Worm (Caenorhabditis elegans) whole organism, dauer: ENCODE results near the gene Y55F3AR.2.

Experiments
- unc-62 ChIP-seq: sonication (generic microtip); optimal IDR thresholded peaks from 2 replicates; lab custom pipeline; 2017; ENCODE audit warnings: missing biosample characterization, missing genetic modification reagents, missing genetic modification characterization

Gene Y55F3AR.2

ce11 chrIV:1074069-1074468 lies 20.3 kb upstream of the Y55F3AR.2 start:
- no peak for TF ChIP-seq unc-62 (GFP tag; lab: Kevin White, UChicago)

ce11 chrIV:1075484-1075883 lies 18.9 kb upstream of the Y55F3AR.2 start:
- no peak for TF ChIP-seq unc-62 (GFP tag; lab: Kevin White, UChicago)

ce11 chrIV:1086913-1087312 lies 7.4 kb upstream of the Y55F3AR.2 start, which contains the start of gene csn-4:
Gene csn-4, minus strand, starts transcription at chrIV:1087013.
- no peak for TF ChIP-seq unc-62 (GFP tag; lab: Kevin White, UChicago)

DNA sequence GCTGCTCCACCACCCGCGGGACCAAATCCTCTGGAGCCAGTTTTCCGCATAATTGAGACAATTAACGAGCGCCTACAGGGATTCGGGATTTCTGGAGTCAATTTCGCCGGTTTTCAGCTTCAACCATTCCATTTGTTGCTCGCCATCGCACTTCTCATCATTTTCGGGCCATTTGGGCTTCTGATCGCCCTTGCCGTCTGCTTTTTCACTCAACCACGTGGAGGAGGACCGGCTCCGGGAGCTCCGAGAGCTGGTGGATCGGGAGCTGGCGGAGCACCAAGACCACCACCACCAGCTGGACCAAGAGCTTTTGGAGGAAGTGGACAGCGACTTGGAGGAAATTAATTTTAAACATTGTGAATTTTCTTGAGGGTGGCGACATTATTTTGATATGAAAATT lies 1.8 kb downstream of the Y55F3AR.2 start:
- no peak for TF ChIP-seq unc-62 (GFP tag; lab: Kevin White, UChicago)

- TF ChIP-seq unc-62 (GFP tag; lab: Kevin White, UChicago), result no peak
These were observed 2.8 kb downstream of the Y55F3AR.2 start, which contains the start of gene cox-18 for ce11 chrIV:1097153-1097552. Gene cox-18, plus strand, starts transcription at chrIV:1097453.

ce11 chrIV:1104518-1104917 lies 10.2 kb downstream of the Y55F3AR.2 start, which contains the start of the genes C44B12.9 and C44B12.3:
Gene C44B12.9, minus strand, starts transcription at chrIV:1104618.
Gene C44B12.3, plus strand, starts transcription at chrIV:1104766.
- TF ChIP-seq unc-62 (GFP tag; lab: Kevin White, UChicago), result no peak

ce11 chrIV:1105104-1105503 lies 10.8 kb downstream of the Y55F3AR.2 start:
- TF ChIP-seq unc-62 (GFP tag; lab: Kevin White, UChicago), result no peak

- TF ChIP-seq unc-62 (GFP tag; lab: Kevin White, UChicago), result no peak
These were observed 11.7 kb downstream of the Y55F3AR.2 start for ce11 chrIV:1105999-1106398.

- TF ChIP-seq unc-62 (GFP tag; lab: Kevin White, UChicago), result no peak
These were observed 12.8 kb downstream of the Y55F3AR.2 start, which contains the start of gene ost-1 for ce11 chrIV:1107190-1107589. Gene ost-1, plus strand, starts transcription at chrIV:1107396.

DNA sequence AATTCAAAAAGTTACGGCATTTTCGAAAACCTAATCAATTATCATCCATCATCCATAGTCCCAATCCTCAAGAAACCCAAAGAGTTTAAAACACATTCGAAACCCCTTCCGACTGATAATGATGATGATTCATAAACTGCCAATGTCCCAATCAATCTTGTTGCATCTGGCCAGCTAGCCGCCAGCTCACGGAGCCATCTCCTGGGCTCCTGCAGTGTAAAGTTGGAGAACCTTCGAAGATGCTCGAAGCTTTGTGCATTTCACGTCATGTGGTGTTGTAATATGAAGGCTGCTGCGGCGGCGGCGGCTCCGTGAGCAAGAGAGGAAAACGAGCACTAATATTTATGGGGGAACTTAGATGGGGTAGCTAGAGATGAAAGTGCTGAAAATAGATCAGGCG lies 13.7 kb downstream of the Y55F3AR.2 start:
- TF ChIP-seq unc-62 (GFP tag; lab: Kevin White, UChicago), result no peak

ce11 chrIV:1110999-1111398 lies 16.7 kb downstream of the Y55F3AR.2 start:
- no peak for TF ChIP-seq unc-62 (GFP tag; lab: Kevin White, UChicago)

- no peak for TF ChIP-seq unc-62 (GFP tag; lab: Kevin White, UChicago)
These were observed 19.3 kb downstream of the Y55F3AR.2 start, which contains the start of gene srx-14 for ce11 chrIV:1113638-1114037. Gene srx-14, minus strand, starts transcription at chrIV:1113738.

DNA sequence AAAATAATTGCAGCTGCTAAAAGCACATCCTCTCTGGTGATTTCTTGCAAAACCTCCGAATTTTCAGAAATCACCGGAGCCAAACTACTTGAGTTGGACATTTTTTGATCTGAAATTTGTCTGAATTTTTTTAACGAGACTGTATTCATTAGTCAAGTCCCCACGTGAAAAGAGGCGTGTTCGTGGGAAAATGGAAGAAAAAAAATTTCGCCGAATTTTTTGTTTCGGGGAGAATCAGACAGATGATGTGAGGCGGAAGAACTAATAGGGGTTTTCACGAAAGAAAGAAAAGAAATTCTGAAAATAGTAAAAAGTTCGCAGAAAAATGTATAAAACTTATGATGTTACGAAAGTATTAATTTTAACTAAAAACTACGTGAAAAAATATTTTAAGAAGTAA lies 24.2 kb downstream of the Y55F3AR.2 start, which contains the start of gene srx-13:
Gene srx-13, minus strand, starts transcription at position 101 of the 400 bp plus-strand sequence.
- no peak for TF ChIP-seq unc-62 (GFP tag; lab: Kevin White, UChicago)

DNA sequence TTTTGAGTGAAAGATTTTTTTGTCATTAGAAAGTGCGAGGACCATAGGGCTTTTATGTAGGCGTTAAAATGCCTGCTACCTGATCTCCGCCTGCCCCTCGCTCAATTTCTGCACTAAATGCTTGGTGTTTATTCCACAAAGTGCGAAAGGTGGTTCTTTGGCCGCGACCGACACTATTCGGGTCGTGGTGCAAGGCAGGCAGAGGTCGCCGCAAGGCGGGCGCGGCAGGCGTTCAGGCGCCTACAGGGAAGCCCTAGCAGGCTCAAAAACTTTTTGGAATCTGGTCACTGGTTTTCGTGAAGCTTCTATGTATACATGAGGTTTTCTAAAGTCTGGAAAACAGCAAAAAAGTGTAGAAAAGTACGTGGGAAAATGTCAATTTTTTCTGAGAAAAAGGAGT lies 26.5 kb downstream of the Y55F3AR.2 start:
- TF ChIP-seq unc-62 (GFP tag; lab: Kevin White, UChicago), result no peak

DNA sequence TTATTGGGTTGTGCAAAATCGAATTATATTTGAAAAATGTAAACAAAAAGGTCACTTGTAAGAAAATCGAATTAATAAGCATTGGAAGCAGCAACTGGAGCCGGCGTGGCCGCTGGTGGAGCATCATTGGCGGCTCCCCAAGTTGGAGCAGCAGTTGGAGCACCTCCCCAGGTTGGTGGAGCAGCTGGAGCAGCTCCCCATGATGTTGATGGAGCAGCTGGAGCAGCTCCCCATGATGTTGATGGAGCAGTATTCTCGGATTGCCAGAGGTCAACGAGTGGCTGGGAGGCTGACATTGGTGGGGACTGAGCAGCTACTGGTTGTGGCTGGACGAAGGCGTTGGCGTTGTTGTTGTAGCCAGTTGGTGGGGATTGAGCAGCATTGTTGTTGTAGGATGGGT lies 27.2 kb downstream of the Y55F3AR.2 start:
- no peak for TF ChIP-seq unc-62 (GFP tag; lab: Kevin White, UChicago)

DNA sequence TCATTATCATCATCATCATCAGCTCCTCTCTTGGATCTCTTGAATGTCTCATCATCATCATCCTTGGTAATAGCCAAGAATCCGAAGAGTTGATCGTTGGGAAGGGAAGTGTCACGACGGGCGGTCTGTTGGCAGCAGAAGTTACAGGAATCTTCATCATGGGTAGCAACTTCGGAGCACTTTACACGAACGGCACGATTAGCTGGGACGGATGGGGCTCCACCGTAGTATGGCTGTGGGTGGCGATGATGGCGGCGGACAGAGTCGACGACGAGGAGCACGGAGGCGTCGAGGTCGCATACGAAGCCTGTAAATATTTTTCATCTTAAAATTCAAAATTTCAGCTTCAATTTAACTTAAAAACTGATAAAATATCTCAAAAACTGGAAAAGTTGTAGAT lies 29.0 kb downstream of the Y55F3AR.2 start:
- TF ChIP-seq unc-62 (GFP tag; lab: Kevin White, UChicago), result no peak

ce11 chrIV:1124741-1125140 lies 30.4 kb downstream of the Y55F3AR.2 start, which contains the start of gene perm-4:
Gene perm-4, minus strand, starts transcription at chrIV:1125107.
- TF ChIP-seq unc-62 (GFP tag; lab: Kevin White, UChicago), result no peak
